Worm (Caenorhabditis elegans): ENCODE data around the gene F40G9.9.
A peak's percentile ranks its signal among the peaks of the same experiment; 100 is the strongest.

Gene F40G9.9

DNA sequence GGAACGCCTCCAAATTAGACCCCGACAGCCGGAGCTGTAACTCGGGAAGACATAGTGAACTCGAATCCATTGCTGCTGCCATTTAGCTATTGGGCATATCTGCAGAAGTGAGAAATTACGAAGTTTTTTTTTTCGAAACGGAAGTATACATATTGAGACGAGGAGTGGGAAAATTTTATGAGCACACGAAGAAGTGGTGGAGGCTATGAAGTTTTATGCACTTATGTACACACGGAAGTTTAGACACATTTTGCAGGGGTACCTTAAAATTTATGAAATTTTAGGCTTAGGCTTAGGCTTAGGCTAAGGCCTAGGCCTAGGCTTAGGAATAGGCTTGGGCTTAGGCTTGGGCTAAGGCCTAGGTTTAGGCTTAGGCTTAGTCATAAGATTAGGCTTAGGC, 35.5 kb upstream of the F40G9.9 start, which contains the start of gene W10C4.1:
W10C4.1 (minus strand) TSS at position 101 of the 400 bp plus-strand sequence.
- TF ChIP-seq unc-55 (GFP tag; optimal IDR thresholded peaks at IDR 0.05) = peak; percentile 9
- TF ChIP-seq ztf-11 (tag; optimal IDR thresholded peaks at IDR 0.05) = no peak

DNA sequence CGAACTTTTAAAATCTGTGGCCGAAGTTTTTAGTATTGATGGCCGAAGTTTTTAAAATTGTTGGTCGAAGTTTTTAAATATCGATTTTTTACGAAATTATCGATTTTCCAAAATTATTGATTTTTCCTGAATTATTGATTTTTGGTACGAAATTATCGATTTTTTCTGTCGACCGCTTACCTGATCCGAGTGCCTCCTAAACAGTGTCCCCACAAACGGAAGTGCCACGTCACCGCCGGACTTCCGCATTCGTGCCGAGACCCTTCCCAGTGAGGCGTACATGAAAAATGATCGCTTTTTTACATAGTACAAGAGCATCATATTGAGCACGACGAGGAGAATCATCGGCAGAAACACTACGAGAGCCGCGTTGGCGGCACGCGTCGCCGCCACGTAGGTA, 32.4 kb upstream of the F40G9.9 start:
- no peak for TF ChIP-seq zag-1 (tag; optimal IDR thresholded peaks at IDR 0.05)
- no peak for TF ChIP-seq unc-55 (GFP tag; optimal IDR thresholded peaks at IDR 0.05)
- TF ChIP-seq nhr-12 (tag; optimal IDR thresholded peaks at IDR 0.05) = no peak
- TF ChIP-seq nhr-11 (tag; optimal IDR thresholded peaks at IDR 0.05) = no peak
- no peak for TF ChIP-seq sem-4 (tag; optimal IDR thresholded peaks at IDR 0.05)
- no peak for TF ChIP-seq blmp-1 (tag; optimal IDR thresholded peaks at IDR 0.05; ENCODE audit: insufficient read depth)
- no peak for TF ChIP-seq ceh-82 (tag; optimal IDR thresholded peaks at IDR 0.05)
- no peak for TF ChIP-seq crh-2 (tag; optimal IDR thresholded peaks at IDR 0.05)
- no peak for TF ChIP-seq lin-13 (GFP tag; optimal IDR thresholded peaks at IDR 0.05)
- no peak for TF ChIP-seq mdl-1 (tag; optimal IDR thresholded peaks at IDR 0.05)
- TF ChIP-seq Y55F3AM.14 (GFP tag; optimal IDR thresholded peaks at IDR 0.05) = no peak
- TF ChIP-seq sma-9 (GFP tag; optimal IDR thresholded peaks at IDR 0.05) = no peak
- TF ChIP-seq sma-9 (tag; optimal IDR thresholded peaks at IDR 0.05) = no peak
- TF ChIP-seq nhr-25 (tag; optimal IDR thresholded peaks at IDR 0.05) = no peak
- TF ChIP-seq C34F6.9 (tag; optimal IDR thresholded peaks at IDR 0.05) = no peak
- no peak for TF ChIP-seq nhr-77 (tag; optimal IDR thresholded peaks at IDR 0.05)
- TF ChIP-seq nhr-237 (tag; optimal IDR thresholded peaks at IDR 0.05) = no peak
- TF ChIP-seq aly-2 (tag; optimal IDR thresholded peaks at IDR 0.05) = no peak
- no peak for TF ChIP-seq elt-1 (tag; optimal IDR thresholded peaks at IDR 0.05)

DNA sequence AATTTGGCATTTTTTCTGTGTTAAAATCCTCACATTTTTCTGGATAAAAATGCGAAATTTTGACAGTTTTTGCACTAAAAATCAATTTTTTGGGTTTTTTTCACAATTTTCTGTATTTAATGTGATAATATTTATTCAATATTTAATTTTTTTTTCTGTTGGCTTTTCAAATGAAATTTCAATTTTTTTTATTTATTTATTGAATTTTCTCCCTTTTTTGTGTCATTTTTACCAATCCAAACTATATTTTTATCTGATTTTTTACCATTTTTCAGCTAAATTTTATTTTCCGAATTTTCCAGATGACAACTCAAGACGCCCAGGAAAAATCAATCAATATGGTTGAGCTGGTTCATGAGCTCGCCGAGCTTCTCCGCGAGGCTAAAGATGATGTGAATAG, 22.6 kb upstream of the F40G9.9 start, which contains the start of gene F40G9.17:
F40G9.17 (plus strand) TSS at position 301 of the 400 bp plus-strand sequence.
- no peak for TF ChIP-seq sma-3 (GFP tag; optimal IDR thresholded peaks at IDR 0.05)
- TF ChIP-seq crh-2 (tag; optimal IDR thresholded peaks at IDR 0.05) = no peak
- no peak for TF ChIP-seq nhr-10 (tag; optimal IDR thresholded peaks at IDR 0.05)
- TF ChIP-seq nhr-25 (tag; optimal IDR thresholded peaks at IDR 0.05) = no peak
- no peak for TF ChIP-seq nhr-21 (tag; optimal IDR thresholded peaks at IDR 0.05)
- no peak for TF ChIP-seq nhr-23 (tag; optimal IDR thresholded peaks at IDR 0.05)
- TF ChIP-seq lsy-2 (tag; optimal IDR thresholded peaks at IDR 0.05) = no peak
- TF ChIP-seq elt-3 (tag; optimal IDR thresholded peaks at IDR 0.05) = no peak
- no peak for TF ChIP-seq nhr-129 (tag; optimal IDR thresholded peaks at IDR 0.05)
- no peak for TF ChIP-seq ceh-82 (tag; optimal IDR thresholded peaks at IDR 0.05)
- TF ChIP-seq skn-1 (tag; optimal IDR thresholded peaks at IDR 0.05) = no peak
- no peak for TF ChIP-seq nhr-6 (tag; optimal IDR thresholded peaks at IDR 0.05)
- no peak for TF ChIP-seq Y55F3AM.14 (GFP tag; optimal IDR thresholded peaks at IDR 0.05)
- no peak for TF ChIP-seq sma-9 (GFP tag; optimal IDR thresholded peaks at IDR 0.05)
- TF ChIP-seq sma-9 (tag; optimal IDR thresholded peaks at IDR 0.05) = no peak

DNA sequence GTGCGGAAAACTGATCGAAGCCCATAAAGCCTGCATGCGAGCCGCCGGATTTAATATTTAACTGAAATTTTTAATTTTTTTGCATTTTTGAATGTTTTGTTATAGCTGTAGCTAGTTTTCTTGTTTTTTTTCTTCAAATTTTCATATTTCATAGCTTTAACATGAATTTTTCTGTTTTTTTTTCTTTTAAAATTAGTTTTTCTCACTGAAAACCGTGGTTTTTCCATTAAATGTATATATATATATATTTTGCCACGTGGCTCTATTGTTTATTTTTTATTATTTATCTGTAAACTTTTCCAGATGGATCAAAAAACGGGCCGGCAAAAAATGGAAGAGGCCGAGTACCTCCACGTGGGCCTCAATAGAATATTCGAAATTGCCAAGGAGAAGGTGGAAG, 20.3 kb upstream of the F40G9.9 start, which contains the start of gene sec-20:
sec-20 (plus strand) TSS at position 301 of the 400 bp plus-strand sequence.
- TF ChIP-seq sem-4 (tag; optimal IDR thresholded peaks at IDR 0.05) (no peak), crh-2 (tag; optimal IDR thresholded peaks at IDR 0.05) (no peak), peb-1 (tag; optimal IDR thresholded peaks at IDR 0.05) (no peak), aly-2 (tag; optimal IDR thresholded peaks at IDR 0.05) (no peak), C34F6.9 (tag; optimal IDR thresholded peaks at IDR 0.05) (no peak), sma-9 (GFP tag; optimal IDR thresholded peaks at IDR 0.05) (no peak), sma-9 (tag; optimal IDR thresholded peaks at IDR 0.05) (no peak), unc-55 (GFP tag; optimal IDR thresholded peaks at IDR 0.05) (no peak), mbf-1 (tag; optimal IDR thresholded peaks at IDR 0.05) (no peak), unc-62 (GFP tag; optimal IDR thresholded peaks at IDR 0.05) (no peak), lin-11 (tag; optimal IDR thresholded peaks at IDR 0.05) (no peak), skn-1 (tag; optimal IDR thresholded peaks at IDR 0.05) (no peak), R02D3.7 (tag; optimal IDR thresholded peaks at IDR 0.05) (no peak), nhr-25 (tag; optimal IDR thresholded peaks at IDR 0.05) (no peak), nhr-12 (tag; optimal IDR thresholded peaks at IDR 0.05) (no peak), blmp-1 (tag; optimal IDR thresholded peaks at IDR 0.05; ENCODE audit: insufficient read depth) (no peak), nhr-77 (tag; optimal IDR thresholded peaks at IDR 0.05) (no peak), zag-1 (tag; optimal IDR thresholded peaks at IDR 0.05) (no peak), snpc-4 (tag; optimal IDR thresholded peaks at IDR 0.05) (no peak)

DNA sequence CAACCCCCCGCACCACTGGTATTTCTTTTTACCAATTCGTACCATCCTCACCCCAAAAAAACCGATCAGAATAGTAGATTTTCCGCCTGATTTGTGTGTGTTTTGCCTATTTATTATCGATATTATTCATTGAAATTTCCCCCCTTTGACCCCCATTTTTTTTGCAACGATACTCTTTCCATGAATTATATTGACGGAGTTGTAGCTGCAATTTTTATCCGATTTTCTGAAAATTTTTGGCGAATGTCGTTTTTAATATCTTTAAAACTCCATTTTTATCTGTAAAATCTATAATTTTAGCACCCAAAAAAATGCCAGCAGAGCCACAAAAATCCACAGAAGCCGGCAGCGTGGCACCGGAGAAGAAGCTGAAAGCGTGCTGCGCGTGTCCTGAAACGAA, 19.2 kb upstream of the F40G9.9 start, which contains the start of gene cox-17:
cox-17 (plus strand) TSS at position 301 of the 400 bp plus-strand sequence.
- no peak for TF ChIP-seq mbf-1 (tag; optimal IDR thresholded peaks at IDR 0.05)
- TF ChIP-seq R02D3.7 (tag; optimal IDR thresholded peaks at IDR 0.05) = no peak
- no peak for TF ChIP-seq sma-9 (GFP tag; optimal IDR thresholded peaks at IDR 0.05)
- TF ChIP-seq sma-9 (tag; optimal IDR thresholded peaks at IDR 0.05) = no peak
- TF ChIP-seq dmd-4 (tag; optimal IDR thresholded peaks at IDR 0.05) = no peak
- TF ChIP-seq nhr-25 (tag; optimal IDR thresholded peaks at IDR 0.05) = no peak
- no peak for TF ChIP-seq mdl-1 (tag; optimal IDR thresholded peaks at IDR 0.05)
- TF ChIP-seq mab-5 (tag; optimal IDR thresholded peaks at IDR 0.05) = no peak
- TF ChIP-seq nhr-129 (tag; optimal IDR thresholded peaks at IDR 0.05) = no peak
- no peak for TF ChIP-seq zag-1 (tag; optimal IDR thresholded peaks at IDR 0.05)
- TF ChIP-seq lin-11 (tag; optimal IDR thresholded peaks at IDR 0.05) = no peak
- no peak for TF ChIP-seq fos-1 (tag; optimal IDR thresholded peaks at IDR 0.05)
- TF ChIP-seq lsy-2 (tag; optimal IDR thresholded peaks at IDR 0.05) = no peak

All from whole organism, L2 larva.